Worm (Caenorhabditis elegans): ENCODE results near the gene R02F11.11.

DNA sequence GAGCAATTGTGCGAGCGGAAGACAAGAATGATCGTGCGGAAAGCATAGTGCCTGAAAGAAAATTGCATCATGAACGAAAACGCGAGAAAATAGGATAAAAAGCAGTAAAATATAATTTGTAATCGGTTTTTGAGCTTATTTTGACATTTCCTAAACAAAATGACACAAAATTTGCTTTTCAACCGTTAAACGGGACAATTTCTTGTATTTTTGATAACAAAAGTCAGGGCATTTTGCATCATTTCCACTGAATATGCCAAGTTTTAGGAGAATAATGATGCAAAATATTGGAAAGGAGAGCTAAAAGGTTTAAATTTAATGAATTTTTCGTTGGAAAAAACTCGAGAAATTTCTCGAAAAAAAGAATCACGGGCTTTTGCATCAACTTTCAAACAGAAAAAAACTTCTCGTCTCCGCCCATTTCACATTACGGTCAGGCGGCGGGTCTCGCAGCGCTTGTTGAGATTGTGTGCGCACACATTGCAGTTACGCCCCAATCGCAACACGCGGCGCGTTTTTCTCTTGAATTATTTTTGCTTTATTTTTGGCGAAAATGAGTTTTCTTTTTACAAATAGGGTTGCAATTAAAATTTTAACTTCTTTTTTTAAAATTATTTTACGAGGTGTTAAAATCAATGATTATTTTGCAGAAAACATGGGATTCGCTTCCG is 35.2 kb downstream of the R02F11.11 start, which contains the start of the genes hsp-6 and C37H5.5:
- TF ChIP-seq skn-1 (tag; optimal IDR thresholded peaks at IDR 0.05) (no peak), elt-1 (tag; optimal IDR thresholded peaks at IDR 0.05) (no peak), mab-5 (tag; optimal IDR thresholded peaks at IDR 0.05) (peak; percentile 39), ceh-82 (tag; optimal IDR thresholded peaks at IDR 0.05) (peak; percentile 76), mdl-1 (tag; optimal IDR thresholded peaks at IDR 0.05) (peak in 1 of 2 experiments; percentile 10), R02D3.7 (tag; optimal IDR thresholded peaks at IDR 0.05) (no peak), egl-27 (tag; optimal IDR thresholded peaks at IDR 0.05) (no peak), ama-1 (optimal IDR thresholded peaks at IDR 0.05) (peak; percentile 31), lsy-2 (tag; optimal IDR thresholded peaks at IDR 0.05) (peak; percentile 42 to 92), ztf-11 (tag; optimal IDR thresholded peaks at IDR 0.05) (no peak), lin-39 (tag; optimal IDR thresholded peaks at IDR 0.05) (no peak), blmp-1 (tag; optimal IDR thresholded peaks at IDR 0.05; ENCODE audit: insufficient read depth) (peak; percentile 36), nhr-77 (tag; optimal IDR thresholded peaks at IDR 0.05) (no peak), ZK546.5 (tag; optimal IDR thresholded peaks at IDR 0.05) (no peak)
